Fruit fly (Drosophila melanogaster) whole organism, embryonic: ENCODE data around the gene Nak.

Experiments used
- Aef1 ChIP-seq: fragments of 200-800 bp; sonication (Bioruptor generic); IDR thresholded peaks from 3 replicates; pipeline ENCODE4 v1.3.6; 2022; ENCODE audit warnings: missing biosample characterization, missing genetic modification characterization
- CG10147 ChIP-seq: fragments of 200-800 bp; sonication (Bioruptor generic); optimal IDR thresholded peaks from 2 replicates; lab custom pipeline; 2019; ENCODE audit warnings: missing biosample characterization, mild to moderate bottlenecking, missing genetic modification characterization, moderate library complexity
- CG10979 ChIP-seq: fragments of 200-800 bp; sonication (Bioruptor generic); optimal IDR thresholded peaks from 2 replicates; lab custom pipeline; 2018; ENCODE audit warnings: missing biosample characterization, mild to moderate bottlenecking, missing genetic modification characterization, moderate library complexity
- CG11696 ChIP-seq: fragments of 200-800 bp; sonication (Bioruptor generic); IDR thresholded peaks from 2 replicates; pipeline ENCODE4 v1.3.6; 2022; ENCODE audit warnings: missing biosample characterization, missing genetic modification characterization
- CG13424 ChIP-seq: fragments of 200-800 bp; sonication (Bioruptor generic); optimal IDR thresholded peaks from 2 replicates; lab custom pipeline; 2019; ENCODE audit warnings: missing biosample characterization, mild to moderate bottlenecking, missing genetic modification characterization, moderate library complexity
- CG14965 ChIP-seq: fragments of 200-800 bp; sonication (Bioruptor generic); optimal IDR thresholded peaks from 2 replicates; lab custom pipeline; 2016; ENCODE audit warnings: missing biosample characterization, missing genetic modification characterization, borderline replicate concordance
- CG15269 ChIP-seq: fragments of 200-800 bp; sonication (Bioruptor generic); optimal IDR thresholded peaks from 2 replicates; lab custom pipeline; 2018; ENCODE audit warnings: missing biosample characterization, mild to moderate bottlenecking, missing genetic modification characterization, moderate library complexity
- CG1529 ChIP-seq: fragments of 200-800 bp; sonication (Bioruptor generic); optimal IDR thresholded peaks from 3 replicates; lab custom pipeline; 2018; ENCODE audit warnings: missing biosample characterization, missing genetic modification characterization
- CG15479 ChIP-seq: fragments of 200-800 bp; sonication (Bioruptor generic); optimal IDR thresholded peaks from 3 replicates; lab custom pipeline; 2019; ENCODE audit warnings: missing biosample characterization, mild to moderate bottlenecking, missing genetic modification characterization, moderate library complexity
- CG15696 ChIP-seq: fragments of 200-800 bp; sonication (Bioruptor generic); optimal IDR thresholded peaks from 2 replicates; lab custom pipeline; 2019; ENCODE audit warnings: missing biosample characterization, mild to moderate bottlenecking, missing genetic modification characterization, moderate library complexity
- CG17361 ChIP-seq: fragments of 200-800 bp; sonication (Bioruptor generic); IDR thresholded peaks from 3 replicates; pipeline ENCODE4 v1.3.6; 2022; ENCODE audit warnings: missing biosample characterization, missing genetic modification characterization
- CG17912 ChIP-seq: fragments of 200-800 bp; sonication (Bioruptor generic); optimal IDR thresholded peaks from 2 replicates; lab custom pipeline; 2018; ENCODE audit warnings: missing biosample characterization, mild to moderate bottlenecking, missing genetic modification characterization
- CG2129 ChIP-seq: fragments of 200-800 bp; sonication (Bioruptor generic); IDR thresholded peaks from 2 replicates; pipeline ENCODE4 v1.3.6; 2022; ENCODE audit warnings: missing biosample characterization, missing genetic modification characterization; ENCODE audit not compliant: partially characterized antibody
- CG2678 ChIP-seq: fragments of 200-800 bp; sonication (Bioruptor generic); optimal IDR thresholded peaks from 3 replicates; lab custom pipeline; 2019; ENCODE audit warnings: missing biosample characterization, mild to moderate bottlenecking, missing genetic modification characterization, moderate library complexity
- CG30403 ChIP-seq: fragments of 200-800 bp; sonication (Bioruptor generic); optimal IDR thresholded peaks from 3 replicates; lab custom pipeline; 2016; ENCODE audit warnings: missing biosample characterization, missing genetic modification characterization
- CG33557 ChIP-seq: fragments of 200-800 bp; sonication (Bioruptor generic); optimal IDR thresholded peaks from 2 replicates; lab custom pipeline; 2019; ENCODE audit warnings: missing biosample characterization, mild to moderate bottlenecking, missing genetic modification characterization, moderate library complexity
- CG4617 ChIP-seq: fragments of 200-800 bp; sonication (Bioruptor generic); optimal IDR thresholded peaks from 3 replicates; lab custom pipeline; 2016; ENCODE audit warnings: missing biosample characterization, missing genetic modification characterization, borderline replicate concordance
- CG4707 ChIP-seq: fragments of 200-800 bp; sonication (Bioruptor generic); optimal IDR thresholded peaks from 2 replicates; lab custom pipeline; 2018; ENCODE audit warnings: missing biosample characterization, mild to moderate bottlenecking, missing genetic modification characterization, moderate library complexity
- CG7839 ChIP-seq: fragments of 200-800 bp; sonication (Bioruptor generic); optimal IDR thresholded peaks from 3 replicates; lab custom pipeline; 2018; ENCODE audit warnings: missing biosample characterization, mild to moderate bottlenecking, missing genetic modification characterization, moderate library complexity
- CG8290 ChIP-seq, 3 experiments: fragments of 200-800 bp; sonication (Bioruptor generic); optimal IDR thresholded peaks; 2 replicates each; lab custom pipeline; 2016 to 2019; ENCODE audit warnings: missing biosample characterization in 3 of 3, missing genetic modification characterization in 3 of 3, mild to moderate bottlenecking in 2 of 3, moderate library complexity in 1 of 3
- CG9727 ChIP-seq: fragments of 200-800 bp; sonication (Bioruptor generic); optimal IDR thresholded peaks from 3 replicates; lab custom pipeline; 2017; ENCODE audit warnings: missing biosample characterization, mild to moderate bottlenecking, missing genetic modification characterization
- Drgx ChIP-seq: fragments of 200-800 bp; sonication (Bioruptor generic); IDR thresholded peaks from 2 replicates; pipeline ENCODE4 v1.3.6; 2022; ENCODE audit warnings: missing biosample characterization, missing genetic modification characterization
- Fer3 ChIP-seq: fragments of 200-800 bp; sonication (Bioruptor generic); optimal IDR thresholded peaks from 2 replicates; lab custom pipeline; 2018; ENCODE audit warnings: missing biosample characterization, mild to moderate bottlenecking, missing genetic modification characterization, moderate library complexity
- H2.0 ChIP-seq: fragments of 200-800 bp; sonication (Bioruptor generic); IDR thresholded peaks from 2 replicates; pipeline ENCODE4 v1.3.6; 2022; ENCODE audit warnings: missing biosample characterization, missing genetic modification characterization
- Hr78 ChIP-seq, 2 experiments: fragments of 200-800 bp in 1 of 2; fragments of >200 bp in 1 of 2; sonication (Bioruptor generic) in 1 of 2; optimal IDR thresholded peaks; 2 replicates each; lab custom pipeline; 2017 to 2019; ENCODE audit warnings: missing biosample characterization in 2 of 2, missing genetic modification characterization in 2 of 2, mild to moderate bottlenecking in 1 of 2, moderate library complexity in 1 of 2
- Med ChIP-seq: fragments of 200-800 bp; sonication (Bioruptor generic); peaks from one replicate; lab custom pipeline; 2016; ENCODE audit warnings: missing biosample characterization, missing genetic modification characterization, mild to moderate bottlenecking, inconsistent platforms, moderate library complexity
- Myb ChIP-seq: fragments of 200-800 bp; sonication (Bioruptor generic); optimal IDR thresholded peaks from 2 replicates; lab custom pipeline; 2016; ENCODE audit warnings: missing biosample characterization, missing genetic modification characterization
- Neu2 ChIP-seq: fragments of 200-800 bp; sonication (Bioruptor generic); optimal IDR thresholded peaks from 3 replicates; lab custom pipeline; 2016; ENCODE audit warnings: missing biosample characterization, missing genetic modification characterization, borderline replicate concordance
- Rfx ChIP-seq: fragments of 200-800 bp; sonication (Bioruptor generic); IDR thresholded peaks from 2 replicates; pipeline ENCODE4 v1.3.6; 2022; ENCODE audit warnings: missing biosample characterization, missing genetic modification characterization
- Ssrp ChIP-seq: fragments of 200-800 bp; sonication (Bioruptor generic); optimal IDR thresholded peaks from 2 replicates; lab custom pipeline; 2018; ENCODE audit warnings: missing biosample characterization, mild to moderate bottlenecking, missing genetic modification characterization, moderate library complexity
- az2 ChIP-seq: fragments of 200-800 bp; sonication (Bioruptor generic); optimal IDR thresholded peaks from 3 replicates; lab custom pipeline; 2016; ENCODE audit warnings: missing biosample characterization, missing genetic modification characterization
- cad ChIP-seq: fragments of >200 bp; optimal IDR thresholded peaks from 2 replicates; lab custom pipeline; 2017; ENCODE audit warnings: missing biosample characterization, missing genetic modification characterization
- dimm ChIP-seq: fragments of 200-800 bp; sonication (Bioruptor generic); IDR thresholded peaks from 2 replicates; pipeline ENCODE4 v1.3.6; 2022; ENCODE audit warnings: missing biosample characterization, missing genetic modification characterization
- disco-r ChIP-seq: fragments of 200-800 bp; sonication (Bioruptor generic); optimal IDR thresholded peaks from 2 replicates; lab custom pipeline; 2016; ENCODE audit warnings: missing biosample characterization, missing genetic modification characterization
- dpn ChIP-seq, 2 experiments: fragments of 200-800 bp; sonication (Bioruptor generic); optimal IDR thresholded peaks; 3 replicates each; lab custom pipeline; 2016; ENCODE audit warnings: missing biosample characterization in 2 of 2, missing genetic modification characterization in 2 of 2
- gem ChIP-seq: fragments of 200-800 bp; sonication (Bioruptor generic); optimal IDR thresholded peaks from 2 replicates; lab custom pipeline; 2019; ENCODE audit warnings: missing biosample characterization, mild to moderate bottlenecking, missing genetic modification characterization, moderate library complexity
- gro ChIP-seq: fragments of 200-800 bp; sonication (Bioruptor generic); optimal IDR thresholded peaks from 2 replicates; lab custom pipeline; 2016; ENCODE audit warnings: missing biosample characterization, missing genetic modification characterization
- jing ChIP-seq: fragments of 200-800 bp; sonication (Bioruptor generic); optimal IDR thresholded peaks from 2 replicates; lab custom pipeline; 2018; ENCODE audit warnings: missing biosample characterization, mild to moderate bottlenecking, missing genetic modification characterization
- maf-S ChIP-seq: fragments of 200-800 bp; sonication (Bioruptor generic); optimal IDR thresholded peaks from 2 replicates; lab custom pipeline; 2016; ENCODE audit warnings: missing biosample characterization, missing genetic modification characterization
- mirr ChIP-seq: fragments of 200-800 bp; sonication (Bioruptor generic); optimal IDR thresholded peaks from 3 replicates; lab custom pipeline; 2018; ENCODE audit warnings: missing biosample characterization, mild to moderate bottlenecking, missing genetic modification characterization
- mld ChIP-seq: fragments of 200-800 bp; sonication (Bioruptor generic); IDR thresholded peaks from 3 replicates; pipeline ENCODE4 v1.3.6; 2022; ENCODE audit warnings: missing biosample characterization, missing genetic modification characterization; ENCODE audit not compliant: partially characterized antibody
- pb ChIP-seq: fragments of 200-800 bp; sonication (Bioruptor generic); optimal IDR thresholded peaks from 3 replicates; lab custom pipeline; 2016; ENCODE audit warnings: missing biosample characterization, missing genetic modification characterization
- pros ChIP-seq: fragments of 200-800 bp; sonication (Bioruptor generic); optimal IDR thresholded peaks from 3 replicates; lab custom pipeline; 2019; ENCODE audit warnings: missing biosample characterization, mild to moderate bottlenecking, missing genetic modification characterization, moderate library complexity
- pzg ChIP-seq: fragments of 200-800 bp; sonication (Bioruptor generic); optimal IDR thresholded peaks from 3 replicates; lab custom pipeline; 2018; ENCODE audit warnings: missing biosample characterization, mild to moderate bottlenecking, missing genetic modification characterization, moderate library complexity
- ro ChIP-seq: fragments of 200-800 bp; sonication (Bioruptor generic); IDR thresholded peaks from 2 replicates; pipeline ENCODE4 v1.3.6; 2022; ENCODE audit warnings: missing biosample characterization, missing genetic modification characterization
- seq ChIP-seq: fragments of 200-800 bp; sonication (Bioruptor generic); IDR thresholded peaks from 2 replicates; pipeline ENCODE4 v1.3.6; 2022; ENCODE audit warnings: missing biosample characterization, missing genetic modification characterization
- sim ChIP-seq: fragments of 200-800 bp; sonication (Bioruptor generic); IDR thresholded peaks from 2 replicates; pipeline ENCODE4 v1.3.6; 2022; ENCODE audit warnings: missing biosample characterization, missing genetic modification characterization
- zen ChIP-seq: fragments of 200-800 bp; sonication (Bioruptor generic); optimal IDR thresholded peaks from 3 replicates; lab custom pipeline; 2018; ENCODE audit warnings: missing biosample characterization, mild to moderate bottlenecking, missing genetic modification characterization, moderate library complexity

The Nak gene

DNA sequence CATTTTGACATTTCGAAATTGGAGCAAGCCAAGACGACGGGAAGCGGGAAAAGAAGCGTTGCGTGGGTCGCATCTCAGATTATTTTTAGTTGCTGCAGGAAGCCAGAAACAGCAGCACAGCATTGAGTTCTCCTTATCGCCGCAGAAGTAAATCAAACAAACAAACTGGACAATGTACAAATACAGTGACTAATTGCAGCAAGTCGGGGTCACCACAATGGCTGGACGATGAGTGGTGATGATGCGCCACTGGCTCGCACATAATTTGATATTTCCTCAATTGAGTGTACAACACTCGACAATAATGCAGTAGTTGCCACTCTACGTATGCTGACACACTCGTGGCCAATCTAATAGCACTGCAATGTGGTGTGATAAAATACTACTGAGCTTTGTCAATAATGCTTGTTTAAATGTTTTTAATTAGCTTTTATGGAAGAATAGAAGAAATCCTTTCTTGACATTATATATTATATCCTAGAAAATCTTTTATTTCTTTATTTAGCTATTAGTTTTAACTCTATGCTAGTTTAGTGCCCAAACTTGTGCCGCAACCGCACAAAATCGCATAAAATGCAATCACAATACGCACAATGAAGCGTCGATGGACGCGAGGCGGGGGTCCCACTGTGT lies 13.5 kb upstream of the Nak start (continued):
- TF ChIP-seq Hr78 (GFP tag; optimal IDR thresholded peaks at IDR 0.05; lab: Kevin White, UChicago) (peak in 1 of 2 experiments; percentile 30), gem (peak; percentile 69), cad (GFP tag; lab: Kevin White, UChicago) (no peak), H2.0 (GFP tag; lab: Robert Waterston, UW) (peak; percentile 38; the same call in 1 of the 2 replicates), pzg (GFP tag; lab: Kevin White, UChicago) (no peak), ro (no peak), CG15269 (peak; percentile 28), Med (GFP tag; lab: Kevin White, UChicago) (peak; percentile 64), zen (tag; lab: Kevin White, UChicago) (peak; percentile 14), Myb (GFP tag; lab: Kevin White, UChicago) (no peak), Neu2 (GFP tag; lab: Kevin White, UChicago) (no peak), Rfx (GFP tag; lab: Robert Waterston, UW) (no peak), disco-r (GFP tag; lab: Kevin White, UChicago) (no peak), CG1529 (GFP tag; lab: Kevin White, UChicago) (peak; percentile 29), CG2678 (tag; lab: Kevin White, UChicago) (peak; percentile 42), CG8290 (GFP tag; optimal IDR thresholded peaks at IDR 0.05; lab: Kevin White, UChicago) (no peak), CG8290 (tag; optimal IDR thresholded peaks at IDR 0.05; lab: Kevin White, UChicago) (no peak), CG4707 (no peak), CG33557 (GFP tag; lab: Kevin White, UChicago) (peak; percentile 0), pros (GFP tag; lab: Kevin White, UChicago) (peak; percentile 23), CG10979 (tag; lab: Kevin White, UChicago) (peak; percentile 64), pb (GFP tag; lab: Kevin White, UChicago) (no peak), Drgx (peak; percentile 85), CG15696 (peak; percentile 1), CG30403 (GFP tag; lab: Kevin White, UChicago) (peak; percentile 21), CG10147 (GFP tag; lab: Kevin White, UChicago) (no peak), maf-S (GFP tag; lab: Kevin White, UChicago) (no peak), mirr (no peak), sim (GFP tag; lab: Robert Waterston, UW) (0 out of 2 replicates have a peak, but pooled peaks have one; percentile 40), CG11696 (GFP tag; lab: Robert Waterston, UW) (peak; percentile 91), CG4617 (GFP tag; lab: Kevin White, UChicago) (no peak), Fer3 (tag; lab: Kevin White, UChicago) (no peak), gro (no peak), Ssrp (peak; percentile 31), CG17912 (GFP tag; lab: Kevin White, UChicago) (no peak), CG14965 (no peak), dpn (GFP tag; optimal IDR thresholded peaks at IDR 0.05; lab: Kevin White, UChicago) (peak in 1 of 2 experiments; percentile 0), jing (no peak), CG13424 (peak; percentile 32), mld (GFP tag; lab: Robert Waterston, UW) (no peak), CG9727 (GFP tag; lab: Kevin White, UChicago) (peak; percentile 32), CG17361 (GFP tag; lab: Robert Waterston, UW) (peak; percentile 32; the same call in 1 of the 3 replicates), dimm (GFP tag; lab: Robert Waterston, UW) (no peak), seq (no peak), CG15479 (GFP tag; lab: Kevin White, UChicago) (no peak), az2 (GFP tag; lab: Kevin White, UChicago) (peak; percentile 27), CG7839 (tag; lab: Kevin White, UChicago) (peak; percentile 40), Aef1 (GFP tag; lab: Robert Waterston, UW) (no peak), CG2129 (no peak)
